Fruit fly (Drosophila melanogaster) whole organism: ENCODE data around the gene vri.

Source experiments
- EcR ChIP-seq, 2 experiments: fragments of >200 bp; optimal IDR thresholded peaks; 2 replicates each; lab custom pipeline; 2017; ENCODE audit warnings: missing biosample characterization in 2 of 2, missing genetic modification characterization in 2 of 2, missing genetic modification reagents in 2 of 2
- psq ChIP-seq: fragments of >200 bp; optimal IDR thresholded peaks from 2 replicates; lab custom pipeline; 2017

dm6 chr2L:5260267-5260666, 28.5 kb upstream of the vri start:
- TF ChIP-seq EcR (GFP tag; optimal IDR thresholded peaks at IDR 0.05; lab: Kevin White, UChicago) (no peak), psq (lab: Kevin White, UChicago) (no peak)
